Fruit fly (Drosophila melanogaster) whole organism, embryonic: ENCODE results near the gene CheB38b.

Experiments
- BtbVII ChIP-seq: fragments of 200-800 bp; sonication (Bioruptor generic); optimal IDR thresholded peaks from 3 replicates; lab custom pipeline; 2017; ENCODE audit warnings: missing biosample characterization, mild to moderate bottlenecking, missing genetic modification characterization
- CG10267 ChIP-seq: fragments of 200-800 bp; sonication (Bioruptor generic); optimal IDR thresholded peaks from 2 replicates; lab custom pipeline; 2018; ENCODE audit warnings: missing biosample characterization, mild to moderate bottlenecking, missing genetic modification characterization, moderate library complexity
- CG10431 ChIP-seq: fragments of 200-800 bp; sonication (Bioruptor generic); optimal IDR thresholded peaks from 3 replicates; lab custom pipeline; 2018; ENCODE audit warnings: missing biosample characterization, mild to moderate bottlenecking, missing genetic modification characterization
- CG10462 ChIP-seq: fragments of 200-800 bp; sonication (Bioruptor generic); optimal IDR thresholded peaks from 2 replicates; lab custom pipeline; 2016; ENCODE audit warnings: missing biosample characterization, missing genetic modification characterization
- CG12155 ChIP-seq: fragments of 200-800 bp; sonication (Bioruptor generic); optimal IDR thresholded peaks from 3 replicates; lab custom pipeline; 2016; ENCODE audit warnings: missing biosample characterization, missing genetic modification characterization
- CG12219 ChIP-seq: fragments of 200-800 bp; sonication (Bioruptor generic); optimal IDR thresholded peaks from 3 replicates; lab custom pipeline; 2018; ENCODE audit warnings: missing biosample characterization, mild to moderate bottlenecking, missing genetic modification characterization
- CG13287 ChIP-seq: fragments of 200-800 bp; sonication (Bioruptor generic); IDR thresholded peaks from 2 replicates; pipeline ENCODE4 v1.3.6; 2022; ENCODE audit warnings: missing biosample characterization, missing genetic modification characterization; ENCODE audit not compliant: partially characterized antibody
- CG13424 ChIP-seq: fragments of 200-800 bp; sonication (Bioruptor generic); optimal IDR thresholded peaks from 2 replicates; lab custom pipeline; 2019; ENCODE audit warnings: missing biosample characterization, mild to moderate bottlenecking, missing genetic modification characterization, moderate library complexity
- CG14441 ChIP-seq: fragments of 200-800 bp; sonication (Bioruptor generic); IDR thresholded peaks from 2 replicates; pipeline ENCODE4 v1.3.6; 2022; ENCODE audit warnings: missing biosample characterization, missing genetic modification characterization
- CG14710 ChIP-seq: fragments of 200-800 bp; sonication (Bioruptor generic); optimal IDR thresholded peaks from 3 replicates; lab custom pipeline; 2019; ENCODE audit warnings: missing biosample characterization, mild to moderate bottlenecking, missing genetic modification characterization, moderate library complexity
- CG15073 ChIP-seq: fragments of 200-800 bp; sonication (Bioruptor generic); optimal IDR thresholded peaks from 2 replicates; lab custom pipeline; 2016; ENCODE audit warnings: missing biosample characterization, missing genetic modification characterization
- CG15269 ChIP-seq: fragments of 200-800 bp; sonication (Bioruptor generic); optimal IDR thresholded peaks from 2 replicates; lab custom pipeline; 2018; ENCODE audit warnings: missing biosample characterization, mild to moderate bottlenecking, missing genetic modification characterization, moderate library complexity
- CG1603 ChIP-seq: fragments of 200-800 bp; sonication (Bioruptor generic); optimal IDR thresholded peaks from 2 replicates; lab custom pipeline; 2019; ENCODE audit warnings: missing biosample characterization, mild to moderate bottlenecking, missing genetic modification characterization, moderate library complexity
- CG17186 ChIP-seq: fragments of 200-800 bp; sonication (Bioruptor generic); optimal IDR thresholded peaks from 3 replicates; lab custom pipeline; 2017; ENCODE audit warnings: missing biosample characterization, missing genetic modification reagents, missing genetic modification characterization
- CG17912 ChIP-seq: fragments of 200-800 bp; sonication (Bioruptor generic); optimal IDR thresholded peaks from 2 replicates; lab custom pipeline; 2018; ENCODE audit warnings: missing biosample characterization, mild to moderate bottlenecking, missing genetic modification characterization
- CG18619 ChIP-seq: fragments of 200-800 bp; sonication (Bioruptor generic); optimal IDR thresholded peaks from 3 replicates; lab custom pipeline; 2017; ENCODE audit warnings: missing biosample characterization, mild to moderate bottlenecking, missing genetic modification characterization
- CG2116 ChIP-seq: fragments of 200-800 bp; sonication (Bioruptor generic); optimal IDR thresholded peaks from 3 replicates; lab custom pipeline; 2018; ENCODE audit warnings: missing biosample characterization, mild to moderate bottlenecking, missing genetic modification characterization
- CG2120 ChIP-seq: fragments of 200-800 bp; sonication (Bioruptor generic); optimal IDR thresholded peaks from 3 replicates; lab custom pipeline; 2016; ENCODE audit warnings: missing biosample characterization, missing genetic modification characterization
- CG2889 ChIP-seq: fragments of 200-800 bp; sonication (Bioruptor generic); IDR thresholded peaks from 3 replicates; pipeline ENCODE4 v1.3.6; 2022; ENCODE audit warnings: missing biosample characterization, missing genetic modification characterization
- CG3847 ChIP-seq: fragments of 200-800 bp; sonication (Bioruptor generic); IDR thresholded peaks from 2 replicates; pipeline ENCODE4 v1.3.6; 2022; ENCODE audit warnings: missing biosample characterization, missing genetic modification characterization
- CG4820 ChIP-seq: fragments of 200-800 bp; sonication (Bioruptor generic); optimal IDR thresholded peaks from 3 replicates; lab custom pipeline; 2016; ENCODE audit warnings: missing biosample characterization, missing genetic modification characterization
- CG7357 ChIP-seq: fragments of 200-800 bp; sonication (Bioruptor generic); IDR thresholded peaks from 3 replicates; pipeline ENCODE4 v1.3.6; 2022; ENCODE audit warnings: missing biosample characterization, missing genetic modification characterization
- CG7372 ChIP-seq: fragments of 200-800 bp; sonication (Bioruptor generic); IDR thresholded peaks from 2 replicates; pipeline ENCODE4 v1.3.6; 2022; ENCODE audit warnings: missing biosample characterization, missing genetic modification characterization
- CG7839 ChIP-seq: fragments of 200-800 bp; sonication (Bioruptor generic); optimal IDR thresholded peaks from 3 replicates; lab custom pipeline; 2018; ENCODE audit warnings: missing biosample characterization, mild to moderate bottlenecking, missing genetic modification characterization, moderate library complexity
- CG9215 ChIP-seq: fragments of 200-800 bp; sonication (Bioruptor generic); IDR thresholded peaks from 2 replicates; pipeline ENCODE4 v1.3.6; 2022; ENCODE audit warnings: missing biosample characterization, missing genetic modification characterization
- Doc3 ChIP-seq: fragments of 200-800 bp; sonication (Bioruptor generic); IDR thresholded peaks from 3 replicates; pipeline ENCODE4 v1.3.6; 2022; ENCODE audit warnings: missing biosample characterization, missing genetic modification characterization; ENCODE audit not compliant: partially characterized antibody
- GATAe ChIP-seq: fragments of 200-800 bp; sonication (Bioruptor generic); conservative IDR thresholded peaks from 2 replicates; pipeline ENCODE4 v1.3.6; 2022; ENCODE audit warnings: missing biosample characterization, missing genetic modification characterization
- Hsf ChIP-seq: fragments of 200-800 bp; sonication (Bioruptor generic); optimal IDR thresholded peaks from 3 replicates; lab custom pipeline; 2016; ENCODE audit warnings: missing biosample characterization, missing genetic modification characterization
- Lim3 ChIP-seq: fragments of 200-800 bp; sonication (Bioruptor generic); IDR thresholded peaks from 2 replicates; pipeline ENCODE4 v1.3.6; 2022; ENCODE audit warnings: missing biosample characterization, missing genetic modification characterization
- Nf-YB ChIP-seq: fragments of 200-800 bp; sonication (Bioruptor generic); optimal IDR thresholded peaks from 3 replicates; lab custom pipeline; 2019; ENCODE audit warnings: missing biosample characterization, mild to moderate bottlenecking, missing genetic modification characterization, moderate library complexity
- Xbp1 ChIP-seq: fragments of 200-800 bp; sonication (Bioruptor generic); optimal IDR thresholded peaks from 3 replicates; lab custom pipeline; 2016; ENCODE audit warnings: missing biosample characterization, mild to moderate bottlenecking, missing genetic modification characterization
- Xrp1 ChIP-seq: fragments of 200-800 bp; sonication (Bioruptor generic); IDR thresholded peaks from 2 replicates; pipeline ENCODE4 v1.3.6; 2022; ENCODE audit warnings: missing biosample characterization, missing genetic modification characterization
- az2 ChIP-seq: fragments of 200-800 bp; sonication (Bioruptor generic); optimal IDR thresholded peaks from 3 replicates; lab custom pipeline; 2016; ENCODE audit warnings: missing biosample characterization, missing genetic modification characterization
- bcd ChIP-seq: fragments of 200-800 bp; sonication (Bioruptor generic); optimal IDR thresholded peaks from 2 replicates; lab custom pipeline; 2017; ENCODE audit warnings: missing biosample characterization, mild to moderate bottlenecking, missing genetic modification characterization
- chinmo ChIP-seq: fragments of 200-800 bp; sonication (Bioruptor generic); IDR thresholded peaks from 4 replicates; pipeline ENCODE4 v1.3.6; 2022; ENCODE audit warnings: missing biosample characterization, missing genetic modification characterization; ENCODE audit not compliant: partially characterized antibody
- chn ChIP-seq: fragments of 200-800 bp; sonication (Bioruptor generic); optimal IDR thresholded peaks from 2 replicates; lab custom pipeline; 2016; ENCODE audit warnings: missing biosample characterization, missing genetic modification characterization
- croc ChIP-seq: fragments of 200-800 bp; sonication (Bioruptor generic); conservative IDR thresholded peaks from 3 replicates; pipeline ENCODE4 v1.3.6; 2022; ENCODE audit warnings: missing biosample characterization, missing genetic modification characterization
- esg ChIP-seq: fragments of 200-800 bp; sonication (Bioruptor generic); conservative IDR thresholded peaks from 2 replicates; pipeline ENCODE4 v1.3.6; 2022; ENCODE audit warnings: missing biosample characterization, missing genetic modification characterization
- fd102C ChIP-seq: fragments of 200-800 bp; sonication (Bioruptor generic); optimal IDR thresholded peaks from 2 replicates; lab custom pipeline; 2018; ENCODE audit warnings: missing biosample characterization, mild to moderate bottlenecking, missing genetic modification characterization, moderate library complexity
- fu2 ChIP-seq: fragments of 200-800 bp; sonication (Bioruptor generic); optimal IDR thresholded peaks from 2 replicates; lab custom pipeline; 2016; ENCODE audit warnings: missing biosample characterization, missing genetic modification characterization
- gfzf ChIP-seq: fragments of 200-800 bp; sonication (Bioruptor generic); optimal IDR thresholded peaks from 2 replicates; lab custom pipeline; 2016; ENCODE audit warnings: missing biosample characterization, mild to moderate bottlenecking, missing genetic modification characterization, moderate library complexity
- grn ChIP-seq: fragments of 200-800 bp; sonication (Bioruptor generic); optimal IDR thresholded peaks from 3 replicates; lab custom pipeline; 2017; ENCODE audit warnings: missing biosample characterization, missing genetic modification characterization
- insv ChIP-seq, 2 experiments: fragments of 200-800 bp; sonication (Bioruptor generic); optimal IDR thresholded peaks; 3 replicates each; lab custom pipeline; 2016 to 2018; ENCODE audit warnings: missing biosample characterization in 2 of 2, missing genetic modification characterization in 2 of 2
- jigr1 ChIP-seq: fragments of 200-800 bp; sonication (Bioruptor generic); IDR thresholded peaks from 3 replicates; pipeline ENCODE4 v1.3.6; 2022; ENCODE audit warnings: missing biosample characterization, missing genetic modification characterization
- lov ChIP-seq, 2 experiments: fragments of 200-800 bp in 1 of 2; fragments of >200 bp in 1 of 2; sonication (Bioruptor generic) in 1 of 2; IDR thresholded peaks in 1 of 2; optimal IDR thresholded peaks in 1 of 2; 2 replicates in 1 of 2; 3 replicates in 1 of 2; pipeline versions ENCODE4 v1.3.6 to Lab custom; 2017 to 2022; ENCODE audit warnings: missing biosample characterization in 1 of 2, missing genetic modification characterization in 1 of 2
- pum ChIP-seq: fragments of 200-800 bp; sonication (Bioruptor generic); optimal IDR thresholded peaks from 2 replicates; lab custom pipeline; 2016; ENCODE audit warnings: missing biosample characterization, missing genetic modification characterization
- ro ChIP-seq: fragments of 200-800 bp; sonication (Bioruptor generic); IDR thresholded peaks from 2 replicates; pipeline ENCODE4 v1.3.6; 2022; ENCODE audit warnings: missing biosample characterization, missing genetic modification characterization
- salm ChIP-seq: fragments of 200-800 bp; sonication (Bioruptor generic); optimal IDR thresholded peaks from 2 replicates; lab custom pipeline; 2018; ENCODE audit warnings: missing biosample characterization, mild to moderate bottlenecking, missing genetic modification characterization
- ttk ChIP-seq: fragments of 200-800 bp; sonication (Bioruptor generic); IDR thresholded peaks from 2 replicates; pipeline ENCODE4 v2.1.2; 2022; ENCODE audit warnings: missing biosample characterization, missing genetic modification characterization
- wdn ChIP-seq: fragments of 200-800 bp; sonication (Bioruptor generic); IDR thresholded peaks from 2 replicates; pipeline ENCODE4 v1.3.6; 2022; ENCODE audit warnings: missing biosample characterization, missing genetic modification characterization

The CheB38b gene

DNA sequence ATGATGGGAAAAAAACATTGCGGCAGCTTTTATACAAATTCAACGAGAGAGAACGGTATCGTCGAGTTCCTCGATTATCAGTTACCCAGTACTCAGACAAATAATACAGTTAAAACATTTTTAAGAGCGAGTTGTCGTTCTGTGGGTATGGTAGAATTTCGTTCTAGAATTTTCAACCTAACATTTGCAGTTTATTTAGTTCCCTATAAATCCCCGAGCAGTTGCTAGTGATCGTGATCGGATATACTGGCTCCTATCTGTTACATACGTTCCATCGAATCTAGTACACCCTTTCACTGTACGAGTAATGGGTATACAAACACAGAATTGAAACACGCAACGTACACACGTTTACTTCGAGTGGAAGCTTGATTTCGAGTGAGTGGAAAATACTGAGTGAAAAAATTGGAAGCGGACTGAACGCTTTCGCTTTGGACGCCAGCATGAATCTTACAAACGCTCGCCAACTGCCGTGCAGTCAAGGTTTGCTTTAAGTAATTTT is 47.7 kb upstream of the CheB38b start, which contains the start of gene CG9338 (continued):
- peak; percentile 71 for TF ChIP-seq CG15269 (tag; lab: Kevin White, UChicago)
- TF ChIP-seq grn (GFP tag; lab: Kevin White, UChicago): peak; percentile 11
- peak; percentile 52 for TF ChIP-seq CG10462 (GFP tag; lab: Kevin White, UChicago)
- peak; percentile 96 for TF ChIP-seq CG12155 (GFP tag; lab: Kevin White, UChicago)
- TF ChIP-seq salm (tag; lab: Kevin White, UChicago): peak; percentile 72
- peak; percentile 54 for TF ChIP-seq CG13287 (GFP tag; lab: Robert Waterston, UW)
- TF ChIP-seq CG3847: peak; percentile 70
- TF ChIP-seq CG7839: peak; percentile 85
- TF ChIP-seq chinmo (GFP tag; lab: Robert Waterston, UW): 0 out of 4 replicates have a peak, but pooled peaks have one; percentile 70
- TF ChIP-seq CG10267 (tag; lab: Kevin White, UChicago): peak; percentile 84
- peak; percentile 69 for TF ChIP-seq CG4820 (GFP tag; lab: Kevin White, UChicago)
- no peak for TF ChIP-seq CG15073 (GFP tag; lab: Kevin White, UChicago)
- TF ChIP-seq CG2120 (GFP tag; lab: Kevin White, UChicago): peak; percentile 89
- TF ChIP-seq croc: peak; percentile 88
- peak; percentile 57 for TF ChIP-seq wdn
- TF ChIP-seq gfzf (GFP tag; lab: Kevin White, UChicago): no peak
- TF ChIP-seq GATAe (GFP tag; lab: Robert Waterston, UW): peak; percentile 80
- TF ChIP-seq CG13424 (tag; lab: Kevin White, UChicago): peak; percentile 80
- peak; percentile 91 for TF ChIP-seq bcd (GFP tag; lab: Kevin White, UChicago)
- TF ChIP-seq CG12219: peak; percentile 70
- peak; percentile 75 for TF ChIP-seq chn (GFP tag; lab: Kevin White, UChicago)
- TF ChIP-seq ttk: peak; percentile 62; the same call in 1 of the 2 replicates
- TF ChIP-seq CG14441: peak; percentile 95
- TF ChIP-seq CG9215: peak; percentile 93
- TF ChIP-seq CG2116: peak; percentile 37
- TF ChIP-seq Doc3: no peak
- peak; percentile 81 for TF ChIP-seq pum (GFP tag; lab: Kevin White, UChicago)
- TF ChIP-seq fd102C (GFP tag; lab: Kevin White, UChicago): no peak
- TF ChIP-seq lov (optimal IDR thresholded peaks at IDR 0.05; lab: Kevin White, UChicago): no peak
- TF ChIP-seq lov (GFP tag; IDR thresholded peaks at IDR 0.05; lab: Robert Waterston, UW): peak; percentile 88
- no peak for TF ChIP-seq ro
- peak; percentile 35 for TF ChIP-seq CG10431 (GFP tag; lab: Kevin White, UChicago)
- peak; percentile 71 for TF ChIP-seq Hsf
- peak; percentile 57 for TF ChIP-seq Nf-YB
- TF ChIP-seq az2 (GFP tag; lab: Kevin White, UChicago): peak; percentile 78
- TF ChIP-seq Xrp1 (GFP tag; lab: Robert Waterston, UW): peak; percentile 95
- peak; percentile 62 for TF ChIP-seq CG17186 (GFP tag; lab: Kevin White, UChicago)
- TF ChIP-seq CG14710 (tag; lab: Kevin White, UChicago): peak; percentile 91
- TF ChIP-seq CG17912 (GFP tag; lab: Kevin White, UChicago): no peak
- TF ChIP-seq Xbp1: peak; percentile 69
- peak; percentile 67 for TF ChIP-seq fu2 (GFP tag; lab: Kevin White, UChicago)
- TF ChIP-seq CG18619 (GFP tag; lab: Kevin White, UChicago): peak; percentile 54
- TF ChIP-seq CG7372 (GFP tag; lab: Robert Waterston, UW): peak; percentile 88
- peak; percentile 76 for TF ChIP-seq esg
- TF ChIP-seq BtbVII (GFP tag; lab: Kevin White, UChicago): peak; percentile 92
- TF ChIP-seq CG2889 (GFP tag; lab: Robert Waterston, UW): peak; percentile 43; the same call in 1 of the 3 replicates
- TF ChIP-seq CG1603 (tag; lab: Kevin White, UChicago): peak; percentile 75
- peak; percentile 74; the same call in 2 of the 3 replicates for TF ChIP-seq jigr1 (GFP tag; lab: Robert Waterston, UW)
- TF ChIP-seq CG7357 (GFP tag; lab: Robert Waterston, UW): peak; percentile 90
- no peak for TF ChIP-seq Lim3 (GFP tag; lab: Robert Waterston, UW)
- TF ChIP-seq insv (GFP tag; optimal IDR thresholded peaks at IDR 0.05; lab: Kevin White, UChicago): peak in 1 of 2 experiments; percentile 24
